Fruit fly (Drosophila melanogaster) whole organism, prepupa: ENCODE results near the gene Acp76A.
A peak's percentile ranks its signal among the peaks of the same experiment; 100 is the strongest.

ENCODE experiments used
- Blimp-1 ChIP-seq: fragments of 200-800 bp; sonication (Bioruptor generic); optimal IDR thresholded peaks from 3 replicates; lab custom pipeline; 2017; ENCODE audit warnings: missing biosample characterization, missing genetic modification characterization, mild to moderate bottlenecking, moderate library complexity, missing genetic modification reagents
- CG10631 ChIP-seq: fragments of 200-800 bp; sonication (Bioruptor generic); optimal IDR thresholded peaks from 2 replicates; lab custom pipeline; 2016; ENCODE audit warnings: missing biosample characterization, missing genetic modification characterization
- CG11294 ChIP-seq: fragments of 200-800 bp; sonication (Bioruptor generic); IDR thresholded peaks from 2 replicates; pipeline ENCODE4 v1.3.6; 2022; ENCODE audit warnings: missing biosample characterization, missing genetic modification characterization
- CG11762 ChIP-seq: fragments of 200-800 bp; sonication (Bioruptor generic); optimal IDR thresholded peaks from 3 replicates; lab custom pipeline; 2016; ENCODE audit warnings: missing biosample characterization, missing genetic modification characterization; ENCODE audit not compliant: insufficient read depth
- CG11902 ChIP-seq: fragments of 200-800 bp; sonication (Bioruptor generic); optimal IDR thresholded peaks from 3 replicates; lab custom pipeline; 2016; ENCODE audit warnings: missing biosample characterization, missing genetic modification characterization
- CG15336 ChIP-seq: fragments of 200-800 bp; sonication (Bioruptor generic); IDR thresholded peaks from 2 replicates; pipeline ENCODE4 v1.3.6; 2022; ENCODE audit warnings: missing biosample characterization, missing genetic modification characterization
- CG16779 ChIP-seq: fragments of 200-800 bp; sonication (Bioruptor generic); optimal IDR thresholded peaks from 3 replicates; lab custom pipeline; 2017; ENCODE audit warnings: missing biosample characterization, mild to moderate bottlenecking, missing genetic modification characterization
- CG3032 ChIP-seq: fragments of 200-800 bp; optimal IDR thresholded peaks from 2 replicates; lab custom pipeline; 2019; ENCODE audit warnings: missing biosample characterization, mild to moderate bottlenecking, missing genetic modification characterization, moderate library complexity
- CG31627 ChIP-seq: fragments of 200-800 bp; sonication (Bioruptor generic); optimal IDR thresholded peaks from 3 replicates; lab custom pipeline; 2016; ENCODE audit warnings: missing biosample characterization, missing genetic modification characterization
- CG32006 ChIP-seq: fragments of 200-800 bp; sonication (Bioruptor generic); optimal IDR thresholded peaks from 3 replicates; lab custom pipeline; 2017; ENCODE audit warnings: missing biosample characterization, mild to moderate bottlenecking, missing genetic modification characterization
- CG34406 ChIP-seq: fragments of 200-800 bp; sonication (Bioruptor generic); optimal IDR thresholded peaks from 3 replicates; lab custom pipeline; 2016; ENCODE audit warnings: missing biosample characterization, missing genetic modification characterization
- CG3919 ChIP-seq: fragments of 200-800 bp; sonication (Bioruptor generic); optimal IDR thresholded peaks from 3 replicates; lab custom pipeline; 2016; ENCODE audit warnings: missing biosample characterization, missing genetic modification characterization
- CG4318 ChIP-seq: fragments of 200-800 bp; sonication (Bioruptor generic); optimal IDR thresholded peaks from 3 replicates; lab custom pipeline; 2017; ENCODE audit warnings: missing biosample characterization, mild to moderate bottlenecking, missing genetic modification characterization
- CG6163 ChIP-seq: fragments of 200-800 bp; sonication (Bioruptor generic); IDR thresholded peaks from 3 replicates; pipeline ENCODE4 v1.3.6; 2022; ENCODE audit warnings: missing biosample characterization, missing genetic modification characterization
- CG6276 ChIP-seq: fragments of 200-800 bp; sonication (Bioruptor generic); optimal IDR thresholded peaks from 2 replicates; lab custom pipeline; 2017; ENCODE audit warnings: missing biosample characterization, mild to moderate bottlenecking, missing genetic modification characterization
- CG6792 ChIP-seq: fragments of 200-800 bp; sonication (Bioruptor generic); optimal IDR thresholded peaks from 3 replicates; lab custom pipeline; 2016; ENCODE audit warnings: missing biosample characterization, missing genetic modification characterization
- CG6808 ChIP-seq: fragments of 200-800 bp; sonication (Bioruptor generic); optimal IDR thresholded peaks from 3 replicates; lab custom pipeline; 2017; ENCODE audit warnings: missing biosample characterization, missing genetic modification characterization, mild to moderate bottlenecking, moderate library complexity, missing genetic modification reagents
- CG8319 ChIP-seq: fragments of 200-800 bp; sonication (Bioruptor generic); optimal IDR thresholded peaks from 3 replicates; lab custom pipeline; 2016; ENCODE audit warnings: missing biosample characterization, missing genetic modification characterization
- CG8632 ChIP-seq: fragments of 200-800 bp; sonication (Bioruptor generic); optimal IDR thresholded peaks from 3 replicates; lab custom pipeline; 2016; ENCODE audit warnings: missing biosample characterization, missing genetic modification characterization
- CG9139 ChIP-seq: fragments of 200-800 bp; sonication (Bioruptor generic); optimal IDR thresholded peaks from 3 replicates; lab custom pipeline; 2017; ENCODE audit warnings: missing biosample characterization, mild to moderate bottlenecking, missing genetic modification characterization
- Eip78C ChIP-seq: fragments of 200-800 bp; sonication (Bioruptor generic); peaks from one replicate; lab custom pipeline; 2016; ENCODE audit warnings: missing biosample characterization, missing genetic modification characterization
- Eip93F ChIP-seq: fragments of 200-800 bp; sonication (Bioruptor generic); optimal IDR thresholded peaks from 2 replicates; lab custom pipeline; 2016; ENCODE audit warnings: missing biosample characterization, mild to moderate bottlenecking, missing genetic modification characterization
- Ets21C ChIP-seq: fragments of 200-800 bp; sonication (Bioruptor generic); optimal IDR thresholded peaks from 3 replicates; lab custom pipeline; 2016; ENCODE audit warnings: missing biosample characterization, missing genetic modification characterization
- Ets96B ChIP-seq: fragments of 200-800 bp; optimal IDR thresholded peaks from 2 replicates; lab custom pipeline; 2019; ENCODE audit warnings: missing biosample characterization, mild to moderate bottlenecking, missing genetic modification characterization, moderate library complexity
- Gug ChIP-seq: fragments of 200-800 bp; sonication (Bioruptor generic); IDR thresholded peaks from 2 replicates; pipeline ENCODE4 v1.3.6; 2022; ENCODE audit warnings: missing biosample characterization, missing genetic modification characterization
- Hr39 ChIP-seq: fragments of 200-800 bp; sonication (Bioruptor generic); optimal IDR thresholded peaks from 2 replicates; lab custom pipeline; 2016; ENCODE audit warnings: missing biosample characterization, missing genetic modification characterization
- Met ChIP-seq: fragments of 200-800 bp; sonication (Bioruptor generic); optimal IDR thresholded peaks from 3 replicates; lab custom pipeline; 2016; ENCODE audit warnings: missing biosample characterization, missing genetic modification characterization
- OdsH ChIP-seq: fragments of 200-800 bp; sonication (Bioruptor generic); optimal IDR thresholded peaks from 3 replicates; lab custom pipeline; 2016; ENCODE audit warnings: missing biosample characterization, missing genetic modification characterization
- Smox ChIP-seq: fragments of 200-800 bp; sonication (Bioruptor generic); optimal IDR thresholded peaks from 3 replicates; lab custom pipeline; 2016; ENCODE audit warnings: missing biosample characterization, missing genetic modification characterization
- Sox102F ChIP-seq: fragments of 200-800 bp; sonication (Bioruptor generic); optimal IDR thresholded peaks from 2 replicates; lab custom pipeline; 2016; ENCODE audit warnings: missing biosample characterization, mild to moderate bottlenecking, missing genetic modification characterization
- Sox14 ChIP-seq: fragments of 200-800 bp; sonication (Bioruptor generic); optimal IDR thresholded peaks from 3 replicates; lab custom pipeline; 2016; ENCODE audit warnings: missing biosample characterization, missing genetic modification characterization
- achi ChIP-seq: fragments of 200-800 bp; sonication (Bioruptor generic); optimal IDR thresholded peaks from 3 replicates; lab custom pipeline; 2016; ENCODE audit warnings: missing biosample characterization, missing genetic modification characterization
- acj6 ChIP-seq: fragments of 200-800 bp; sonication (Bioruptor generic); optimal IDR thresholded peaks from 3 replicates; lab custom pipeline; 2016; ENCODE audit warnings: missing biosample characterization, missing genetic modification characterization
- cyc ChIP-seq: fragments of 200-800 bp; sonication (Bioruptor generic); optimal IDR thresholded peaks from 3 replicates; lab custom pipeline; 2016; ENCODE audit warnings: missing biosample characterization, missing genetic modification characterization
- dac ChIP-seq: fragments of 200-800 bp; sonication (Bioruptor generic); optimal IDR thresholded peaks from 2 replicates; lab custom pipeline; 2017; ENCODE audit warnings: missing biosample characterization, mild to moderate bottlenecking, missing genetic modification characterization
- dsx ChIP-seq: fragments of 200-800 bp; optimal IDR thresholded peaks from 3 replicates; lab custom pipeline; 2019; ENCODE audit warnings: missing biosample characterization, mild to moderate bottlenecking, missing genetic modification characterization, moderate library complexity; ENCODE audit not compliant: poor library complexity, severe bottlenecking
- eg ChIP-seq: fragments of 200-800 bp; sonication (Bioruptor generic); IDR thresholded peaks from 3 replicates; pipeline ENCODE4 v1.3.6; 2022; ENCODE audit warnings: missing biosample characterization, missing genetic modification characterization
- esn ChIP-seq: fragments of 200-800 bp; sonication (Bioruptor generic); optimal IDR thresholded peaks from 2 replicates; lab custom pipeline; 2016; ENCODE audit warnings: missing biosample characterization, mild to moderate bottlenecking, missing genetic modification characterization, moderate library complexity
- fd59A ChIP-seq: fragments of 200-800 bp; sonication (Bioruptor generic); optimal IDR thresholded peaks from 2 replicates; lab custom pipeline; 2017; ENCODE audit warnings: missing biosample characterization, mild to moderate bottlenecking, missing genetic modification characterization, missing genetic modification reagents
- fkh ChIP-seq: fragments of 200-800 bp; sonication (Bioruptor generic); optimal IDR thresholded peaks from 3 replicates; lab custom pipeline; 2017; ENCODE audit warnings: missing biosample characterization, mild to moderate bottlenecking, missing genetic modification characterization, moderate library complexity
- lz ChIP-seq: fragments of 200-800 bp; sonication (Bioruptor generic); optimal IDR thresholded peaks from 3 replicates; lab custom pipeline; 2016; ENCODE audit warnings: missing biosample characterization, missing genetic modification characterization
- net ChIP-seq: fragments of 200-800 bp; sonication (Bioruptor generic); optimal IDR thresholded peaks from 3 replicates; lab custom pipeline; 2016; ENCODE audit warnings: missing biosample characterization, missing genetic modification characterization
- salr ChIP-seq, 2 experiments: fragments of 200-800 bp; sonication (Bioruptor generic); optimal IDR thresholded peaks; 3 replicates each; lab custom pipeline; 2016 to 2018; ENCODE audit warnings: missing biosample characterization in 2 of 2, missing genetic modification characterization in 2 of 2, mild to moderate bottlenecking in 1 of 2
- spab ChIP-seq: fragments of 200-800 bp; sonication (Bioruptor generic); optimal IDR thresholded peaks from 2 replicates; lab custom pipeline; 2017; ENCODE audit warnings: missing biosample characterization, mild to moderate bottlenecking, missing genetic modification characterization, missing genetic modification reagents
- ss ChIP-seq, 2 experiments: fragments of 200-800 bp; sonication (Bioruptor generic); optimal IDR thresholded peaks; 2 replicates in 1 of 2; 3 replicates in 1 of 2; lab custom pipeline; 2017 to 2018; ENCODE audit warnings: mild to moderate bottlenecking in 2 of 2, missing biosample characterization in 2 of 2, missing genetic modification characterization in 2 of 2, moderate library complexity in 1 of 2
- svp ChIP-seq: fragments of 200-800 bp; sonication (Bioruptor generic); peaks from one replicate; lab custom pipeline; 2016; ENCODE audit warnings: missing biosample characterization, missing genetic modification characterization
- topi ChIP-seq: fragments of 200-800 bp; sonication (Bioruptor generic); optimal IDR thresholded peaks from 3 replicates; lab custom pipeline; 2016; ENCODE audit warnings: missing biosample characterization, missing genetic modification characterization
- vri ChIP-seq: fragments of 200-800 bp; sonication (Bioruptor generic); optimal IDR thresholded peaks from 3 replicates; lab custom pipeline; 2016; ENCODE audit warnings: missing biosample characterization, mild to moderate bottlenecking, missing genetic modification characterization

Gene Acp76A

DNA sequence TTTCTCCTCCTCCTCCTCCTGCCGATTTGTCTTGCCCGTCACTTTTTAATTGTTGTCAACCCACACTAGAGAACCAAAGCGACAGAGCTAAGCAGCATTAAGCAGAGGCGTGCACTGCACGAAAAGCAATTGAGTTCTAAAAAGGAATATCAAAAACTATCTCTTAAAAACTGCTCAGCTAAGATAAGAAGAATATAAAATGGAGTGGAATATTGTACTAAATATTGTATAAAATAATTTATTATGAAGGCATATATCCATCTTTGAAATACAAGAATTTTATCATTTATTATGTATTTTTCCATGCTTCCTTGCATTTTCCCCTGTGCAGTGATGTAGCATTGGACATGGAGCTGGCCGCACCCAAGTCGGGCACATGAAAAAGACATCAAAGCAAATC lies 3.2 kb upstream of the Acp76A start (continued):
- no peak for TF ChIP-seq Eip93F
- TF ChIP-seq Blimp-1, result no peak
- no peak for TF ChIP-seq dac
- peak; percentile 26 for TF ChIP-seq Met (GFP tag; lab: Kevin White, UChicago)
- no peak for TF ChIP-seq cyc (GFP tag; lab: Kevin White, UChicago)
- TF ChIP-seq spab (GFP tag; lab: Kevin White, UChicago), result peak; percentile 29
- TF ChIP-seq Eip78C (GFP tag; lab: Kevin White, UChicago), result peak; percentile 92
- TF ChIP-seq CG10631 (GFP tag; lab: Kevin White, UChicago), result peak; percentile 69
- peak; percentile 64 for TF ChIP-seq dsx (GFP tag; lab: Kevin White, UChicago)
- peak in 1 of 2 experiments; percentile 49 for TF ChIP-seq salr (GFP tag; optimal IDR thresholded peaks at IDR 0.05; lab: Kevin White, UChicago)
- TF ChIP-seq Sox102F (GFP tag; lab: Kevin White, UChicago), result peak; percentile 17
- peak; percentile 62 for TF ChIP-seq CG9139 (GFP tag; lab: Kevin White, UChicago)
- no peak for TF ChIP-seq vri (GFP tag; lab: Kevin White, UChicago)
- TF ChIP-seq CG8319, result no peak
- TF ChIP-seq Ets21C (GFP tag; lab: Kevin White, UChicago), result no peak
- TF ChIP-seq CG16779 (tag; lab: Kevin White, UChicago), result peak; percentile 3
- peak; percentile 68 for TF ChIP-seq svp (GFP tag; lab: Kevin White, UChicago)
- TF ChIP-seq CG15336 (GFP tag; lab: Robert Waterston, UW), result peak; percentile 62
- TF ChIP-seq Sox14, result no peak
- TF ChIP-seq CG3919, result peak; percentile 32
- TF ChIP-seq lz (GFP tag; lab: Kevin White, UChicago), result peak; percentile 21
- TF ChIP-seq CG31627 (GFP tag; lab: Kevin White, UChicago), result peak; percentile 12
- TF ChIP-seq CG6276 (GFP tag; lab: Kevin White, UChicago), result no peak
- peak; percentile 29 for TF ChIP-seq acj6 (GFP tag; lab: Kevin White, UChicago)
- TF ChIP-seq Smox (GFP tag; lab: Kevin White, UChicago), result peak; percentile 17
- TF ChIP-seq CG3032 (tag; lab: Kevin White, UChicago), result peak; percentile 69
- TF ChIP-seq Ets96B (tag; lab: Kevin White, UChicago), result peak; percentile 72
- peak; percentile 51 for TF ChIP-seq net (GFP tag; lab: Kevin White, UChicago)
- TF ChIP-seq, all 60 proteins: peak for 40

DNA sequence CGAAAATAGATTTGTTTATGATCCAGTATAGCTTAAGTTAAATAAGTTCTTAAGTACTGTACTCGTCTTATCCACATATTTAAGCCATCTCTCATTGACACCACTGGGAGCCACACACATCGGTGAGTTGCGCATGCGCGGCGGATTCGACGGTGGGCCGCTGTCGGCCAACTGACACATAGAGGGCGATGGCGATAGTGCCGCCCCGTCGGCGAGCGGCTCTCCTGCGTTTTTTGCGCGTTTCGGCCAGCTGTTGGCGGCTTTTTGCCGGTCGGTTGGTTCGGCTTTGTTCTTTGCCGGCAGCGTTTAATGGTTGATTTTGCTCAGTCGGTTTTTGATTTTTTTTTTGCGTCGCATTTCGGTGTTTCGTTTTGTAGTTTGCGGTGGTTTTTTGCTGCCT lies 2.4 kb upstream of the Acp76A start:
- peak; percentile 44; the same call in 1 of the 3 replicates for TF ChIP-seq CG6163 (GFP tag; lab: Robert Waterston, UW)
- no peak for TF ChIP-seq vri (GFP tag; lab: Kevin White, UChicago)
- no peak for TF ChIP-seq topi
- TF ChIP-seq CG11762 (GFP tag; lab: Kevin White, UChicago), result no peak
- TF ChIP-seq CG11294 (GFP tag; lab: Robert Waterston, UW), result no peak
- TF ChIP-seq CG3032 (tag; lab: Kevin White, UChicago), result no peak
- TF ChIP-seq eg (GFP tag; lab: Robert Waterston, UW), result no peak
- TF ChIP-seq Gug (GFP tag; lab: Robert Waterston, UW), result no peak
- no peak for TF ChIP-seq fkh (GFP tag; lab: Kevin White, UChicago)
- peak; percentile 24 for TF ChIP-seq CG6808 (GFP tag; lab: Kevin White, UChicago)
- TF ChIP-seq ss (GFP tag; optimal IDR thresholded peaks at IDR 0.05; lab: Kevin White, UChicago), result peak in 1 of 2 experiments; percentile 1
- no peak for TF ChIP-seq net (GFP tag; lab: Kevin White, UChicago)

- TF ChIP-seq CG6792 (GFP tag; lab: Kevin White, UChicago), result peak; percentile 8
- peak; percentile 28 for TF ChIP-seq Ets96B (tag; lab: Kevin White, UChicago)
- TF ChIP-seq CG8632 (GFP tag; lab: Kevin White, UChicago), result peak; percentile 44
- TF ChIP-seq CG32006 (GFP tag; lab: Kevin White, UChicago), result peak; percentile 56
- peak; percentile 23 for TF ChIP-seq svp (GFP tag; lab: Kevin White, UChicago)
- peak; percentile 1 for TF ChIP-seq CG4318 (GFP tag; lab: Kevin White, UChicago)
- TF ChIP-seq net (GFP tag; lab: Kevin White, UChicago), result peak; percentile 6
- TF ChIP-seq CG3032 (tag; lab: Kevin White, UChicago), result no peak
- peak; percentile 15 for TF ChIP-seq acj6 (GFP tag; lab: Kevin White, UChicago)
- TF ChIP-seq fd59A (GFP tag; lab: Kevin White, UChicago), result peak; percentile 18
- peak; percentile 53 for TF ChIP-seq OdsH (GFP tag; lab: Kevin White, UChicago)
- peak; percentile 34 for TF ChIP-seq esn (GFP tag; lab: Kevin White, UChicago)
- no peak for TF ChIP-seq Sox14
- no peak for TF ChIP-seq Hr39 (GFP tag; lab: Kevin White, UChicago)
- no peak for TF ChIP-seq CG11902
- TF ChIP-seq dsx (GFP tag; lab: Kevin White, UChicago), result peak; percentile 10
- TF ChIP-seq achi (GFP tag; lab: Kevin White, UChicago), result peak; percentile 45
- peak; percentile 55 for TF ChIP-seq CG34406 (GFP tag; lab: Kevin White, UChicago)
These were observed 1.6 kb upstream of the Acp76A start, which contains the start of gene CG43407 for dm6 chr3L:19053339-19053818. Gene CG43407 (minus strand): TSS chr3L:19053389.
